Worm (Caenorhabditis elegans): ENCODE data around the gene Y73F8A.32.

The Y73F8A.32 gene

ce11 chrIV:15476369-15476768 is 44.9 kb downstream of the Y73F8A.32 start (continued):
- TF ChIP-seq pha-4 (tag; optimal IDR thresholded peaks at IDR 0.05) = no peak
- no peak; the same call in 1 of the 2 replicates for TF ChIP-seq B0336.3 (GFP tag; IDR thresholded peaks at IDR 0.05)
- peak; percentile 51 for TF ChIP-seq ztf-26 (tag; optimal IDR thresholded peaks at IDR 0.05)
- TF ChIP-seq madf-10 (tag; optimal IDR thresholded peaks at IDR 0.05) = peak; percentile 37
- TF ChIP-seq ZK185.1 (tag; optimal IDR thresholded peaks at IDR 0.05; ENCODE audit: poor library complexity, severe bottlenecking) = no peak
- peak; percentile 15 for TF ChIP-seq nhr-80 (tag; optimal IDR thresholded peaks at IDR 0.05)
- no peak for TF ChIP-seq F57A8.1 (GFP tag; optimal IDR thresholded peaks at IDR 0.05)
- TF ChIP-seq ztf-18 (tag; optimal IDR thresholded peaks at IDR 0.05) = peak; percentile 88
- TF ChIP-seq die-1 (tag; optimal IDR thresholded peaks at IDR 0.05) = peak; percentile 78
- TF ChIP-seq mcd-1 (GFP tag; IDR thresholded peaks at IDR 0.05) = peak; percentile 80
- no peak for TF ChIP-seq efl-1 (GFP tag; optimal IDR thresholded peaks at IDR 0.05)
- no peak for TF ChIP-seq F33H1.4 (GFP tag; IDR thresholded peaks at IDR 0.05)
- TF ChIP-seq F23B12.7 (tag; optimal IDR thresholded peaks at IDR 0.05; ENCODE audit: insufficient read depth) = peak; percentile 6
- TF ChIP-seq ceh-79 (tag; optimal IDR thresholded peaks at IDR 0.05) = no peak
- TF ChIP-seq snpc-3.4 (tag; optimal IDR thresholded peaks at IDR 0.05) = peak; percentile 31
- no peak for TF ChIP-seq let-526 (GFP tag; IDR thresholded peaks at IDR 0.05)
- no peak for TF ChIP-seq K12H6.12 (tag; optimal IDR thresholded peaks at IDR 0.05)
- no peak for TF ChIP-seq lin-26 (GFP tag; IDR thresholded peaks at IDR 0.05)
- TF ChIP-seq hmg-1.2 (GFP tag; IDR thresholded peaks at IDR 0.05) = peak; percentile 51
- TF ChIP-seq Y53F4B.3 (GFP tag; IDR thresholded peaks at IDR 0.05) = peak; percentile 35; the same call in 1 of the 2 replicates
- TF ChIP-seq F49E8.2 (tag; optimal IDR thresholded peaks at IDR 0.05; ENCODE audit: insufficient read depth) = peak; percentile 34
- peak; percentile 92 for TF ChIP-seq tbp1 (GFP tag; optimal IDR thresholded peaks at IDR 0.05)
- TF ChIP-seq lsy-27 (tag; optimal IDR thresholded peaks at IDR 0.05; ENCODE audit: borderline replicate concordance, insufficient read depth) = peak; percentile 33
- no peak for TF ChIP-seq bed-2 (GFP tag; IDR thresholded peaks at IDR 0.05)
- TF ChIP-seq ceh-100 (GFP tag; IDR thresholded peaks at IDR 0.05) = 0 out of 2 replicates have a peak, but pooled peaks have one; percentile 19
- TF ChIP-seq hlh-12 (tag; optimal IDR thresholded peaks at IDR 0.05) = no peak
- no peak for TF ChIP-seq madf-8 (GFP tag; conservative IDR thresholded peaks at IDR 0.05)
- peak; percentile 14 for TF ChIP-seq tlf-1 (GFP tag; optimal IDR thresholded peaks at IDR 0.05)
- peak; percentile 84 for TF ChIP-seq snpc-4 (GFP tag; optimal IDR thresholded peaks at IDR 0.05)
- TF ChIP-seq snpc-4 (tag; optimal IDR thresholded peaks at IDR 0.05) = peak; percentile 39 to 96 (median 90)
- peak; percentile 52; the same call in 1 of the 2 replicates for TF ChIP-seq hsf-1 (GFP tag; IDR thresholded peaks at IDR 0.05)
- peak; percentile 43 for TF ChIP-seq mes-4 (tag; optimal IDR thresholded peaks at IDR 0.05)
- TF ChIP-seq rec-8 (tag; optimal IDR thresholded peaks at IDR 0.05) = peak; percentile 34 to 43
- TF ChIP-seq lin-54 (GFP tag; optimal IDR thresholded peaks at IDR 0.05) = no peak
- no peak for TF ChIP-seq cebp-1 (GFP tag; IDR thresholded peaks at IDR 0.05)
- no peak for TF ChIP-seq cebp-1 (tag; optimal IDR thresholded peaks at IDR 0.05)
- no peak; the same call in 1 of the 2 replicates for TF ChIP-seq pbrm-1 (GFP tag; IDR thresholded peaks at IDR 0.05)
- TF ChIP-seq nhr-120 (GFP tag; IDR thresholded peaks at IDR 0.05) = 0 out of 2 replicates have a peak, but pooled peaks have one; percentile 71
- peak; percentile 61 for TF ChIP-seq nhr-90 (tag; optimal IDR thresholded peaks at IDR 0.05)
- no peak for TF ChIP-seq dpff-1 (tag; optimal IDR thresholded peaks at IDR 0.05)
- peak; percentile 97 for TF ChIP-seq attf-6 (GFP tag; IDR thresholded peaks at IDR 0.05)
- no peak for TF ChIP-seq hmg-20 (GFP tag; IDR thresholded peaks at IDR 0.05)
- TF ChIP-seq egrh-3 (GFP tag; IDR thresholded peaks at IDR 0.05) = 0 out of 2 replicates have a peak, but pooled peaks have one; percentile 6
- peak; percentile 77 for TF ChIP-seq B0261.1 (tag; optimal IDR thresholded peaks at IDR 0.05)
- no peak for TF ChIP-seq ama-1 (optimal IDR thresholded peaks at IDR 0.05)
- peak in 1 of 2 experiments; percentile 29 for TF ChIP-seq ama-1 (GFP tag; optimal IDR thresholded peaks at IDR 0.05)
- peak; percentile 31; the same call in 1 of the 2 replicates for TF ChIP-seq D2030.7 (GFP tag; IDR thresholded peaks at IDR 0.05)
- no peak for TF ChIP-seq nfya-1 (tag; optimal IDR thresholded peaks at IDR 0.05; ENCODE audit: borderline replicate concordance, insufficient read depth)
- TF ChIP-seq attf-5 (GFP tag; optimal IDR thresholded peaks at IDR 0.05) = peak; percentile 22
